Fruit fly (Drosophila melanogaster): Measurements from ENCODE around the gene VhaAC45RP.

Gene VhaAC45RP

dm6 chr3R:30202898-30203103 lies 36.6 kb upstream of the VhaAC45RP start, which contains the start of gene CG9743:
TSS of gene CG9743 (minus strand) at chr3R:30202998.
- TF ChIP-seq dl (GFP tag; optimal IDR thresholded peaks at IDR 0.05; ENCODE audit: insufficient read depth in 1 of 2, partially characterized antibody in 2 of 2) (no peak), Mio (GFP tag; optimal IDR thresholded peaks at IDR 0.05) (no peak), sage (GFP tag; optimal IDR thresholded peaks at IDR 0.05) (no peak), brk (GFP tag; optimal IDR thresholded peaks at IDR 0.05) (no peak), CrebA (GFP tag; optimal IDR thresholded peaks at IDR 0.05; ENCODE audit: borderline replicate concordance) (no peak), CG9705 (GFP tag; optimal IDR thresholded peaks at IDR 0.05) (no peak), Jra (GFP tag; optimal IDR thresholded peaks at IDR 0.05) (no peak), Hr78 (GFP tag; optimal IDR thresholded peaks at IDR 0.05) (no peak), psq (GFP tag; optimal IDR thresholded peaks at IDR 0.05) (no peak), Dif (GFP tag; optimal IDR thresholded peaks at IDR 0.05; ENCODE audit: partially characterized antibody) (no peak), fru (GFP tag; optimal IDR thresholded peaks at IDR 0.05) (no peak), N (GFP tag; optimal IDR thresholded peaks at IDR 0.05) (no peak), Dfd (GFP tag; optimal IDR thresholded peaks at IDR 0.05) (no peak), Myc (optimal IDR thresholded peaks at IDR 0.05) (no peak)

DNA sequence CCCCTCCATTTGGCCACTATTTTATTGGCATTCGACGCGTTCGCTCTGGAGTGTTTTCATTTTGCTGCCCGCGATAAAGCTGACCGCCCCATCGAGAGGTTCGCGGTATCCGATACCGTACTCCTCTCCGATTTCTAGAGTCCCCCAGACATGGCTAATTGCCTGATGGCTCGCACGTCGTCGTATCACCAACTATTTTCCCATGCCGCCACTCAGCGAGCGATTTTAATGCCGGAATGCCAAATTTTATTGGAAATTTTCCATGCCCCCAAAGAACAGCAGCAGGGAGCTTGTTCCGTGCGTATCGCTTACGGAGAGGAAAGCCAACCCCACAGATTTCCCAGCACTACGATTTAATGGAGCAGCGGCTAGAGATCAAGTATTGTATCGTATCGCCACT lies 34.8 kb upstream of the VhaAC45RP start:
- TF ChIP-seq pan (optimal IDR thresholded peaks at IDR 0.05) = no peak
- TF ChIP-seq Vsx2 (GFP tag; optimal IDR thresholded peaks at IDR 0.05; ENCODE audit: partially characterized antibody) = no peak

dm6 chr3R:30200091-30200698 lies 34.0 kb upstream of the VhaAC45RP start:
- no peak for TF ChIP-seq jim (GFP tag; optimal IDR thresholded peaks at IDR 0.05)
- no peak for TF ChIP-seq lola (GFP tag; optimal IDR thresholded peaks at IDR 0.05)
- TF ChIP-seq Myc (optimal IDR thresholded peaks at IDR 0.05) = no peak
- no peak for TF ChIP-seq Vsx2 (GFP tag; optimal IDR thresholded peaks at IDR 0.05; ENCODE audit: partially characterized antibody)
- TF ChIP-seq CrebA (GFP tag; optimal IDR thresholded peaks at IDR 0.05; ENCODE audit: borderline replicate concordance) = no peak
- TF ChIP-seq br (GFP tag; optimal IDR thresholded peaks at IDR 0.05) = no peak
- no peak for TF ChIP-seq woc (GFP tag; optimal IDR thresholded peaks at IDR 0.05)
- peak; percentile 44 for TF ChIP-seq fru (GFP tag; optimal IDR thresholded peaks at IDR 0.05)
- TF ChIP-seq dl (GFP tag; optimal IDR thresholded peaks at IDR 0.05; ENCODE audit: insufficient read depth in 1 of 2, partially characterized antibody in 2 of 2) = no peak
- TF ChIP-seq Rel (GFP tag; optimal IDR thresholded peaks at IDR 0.05) = no peak
- peak; percentile 33 for TF ChIP-seq Rel (tag; optimal IDR thresholded peaks at IDR 0.05)
- no peak for TF ChIP-seq Hr83 (GFP tag; optimal IDR thresholded peaks at IDR 0.05; ENCODE audit: poor library complexity, severe bottlenecking)
- TF ChIP-seq brk (GFP tag; optimal IDR thresholded peaks at IDR 0.05) = no peak
- TF ChIP-seq Sp1 (GFP tag; optimal IDR thresholded peaks at IDR 0.05) = no peak
- TF ChIP-seq h (GFP tag; optimal IDR thresholded peaks at IDR 0.05) = peak; percentile 37
- no peak for TF ChIP-seq Dfd (GFP tag; optimal IDR thresholded peaks at IDR 0.05)
- TF ChIP-seq Dif (GFP tag; optimal IDR thresholded peaks at IDR 0.05; ENCODE audit: partially characterized antibody) = no peak
- TF ChIP-seq sv (GFP tag; optimal IDR thresholded peaks at IDR 0.05) = no peak
- peak; percentile 10 for TF ChIP-seq Jra (GFP tag; optimal IDR thresholded peaks at IDR 0.05)
- no peak for TF ChIP-seq ey (GFP tag; optimal IDR thresholded peaks at IDR 0.05)

dm6 chr3R:30198793-30199192 lies 32.6 kb upstream of the VhaAC45RP start:
- TF ChIP-seq brk (GFP tag; optimal IDR thresholded peaks at IDR 0.05) (no peak), Vsx2 (GFP tag; optimal IDR thresholded peaks at IDR 0.05; ENCODE audit: partially characterized antibody) (no peak)

DNA sequence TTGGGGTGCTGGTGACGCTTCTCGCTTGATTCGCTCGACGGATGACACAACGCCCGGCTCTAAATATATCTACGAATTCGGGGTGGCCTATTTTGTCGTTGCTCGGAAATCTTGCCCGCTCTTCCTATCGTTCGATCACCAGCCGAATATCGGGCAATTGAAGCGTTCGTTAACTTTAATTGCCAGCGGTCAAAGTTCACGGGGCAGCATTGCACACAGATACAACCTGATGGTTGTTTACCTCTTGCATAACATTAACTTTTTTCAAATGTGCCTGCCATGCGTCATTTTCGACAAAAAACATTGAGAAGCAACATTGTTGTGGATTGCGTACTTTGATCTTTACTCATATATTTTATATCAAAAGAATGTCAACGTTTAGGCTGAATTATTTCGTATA lies 31.6 kb upstream of the VhaAC45RP start:
- TF ChIP-seq dsf (GFP tag; optimal IDR thresholded peaks at IDR 0.05; ENCODE audit: borderline replicate concordance) (no peak), dl (GFP tag; optimal IDR thresholded peaks at IDR 0.05; ENCODE audit: insufficient read depth in 1 of 2, partially characterized antibody in 2 of 2) (no peak), fru (GFP tag; optimal IDR thresholded peaks at IDR 0.05) (no peak), usp (GFP tag; optimal IDR thresholded peaks at IDR 0.05) (no peak), rgr (GFP tag; optimal IDR thresholded peaks at IDR 0.05) (no peak), h (GFP tag; optimal IDR thresholded peaks at IDR 0.05) (no peak), Myc (optimal IDR thresholded peaks at IDR 0.05) (no peak), lola (GFP tag; optimal IDR thresholded peaks at IDR 0.05) (no peak), foxo (GFP tag; optimal IDR thresholded peaks at IDR 0.05) (no peak)
